Worm (Caenorhabditis elegans): Measurements from ENCODE around the gene Y54F10BM.6.

DNA sequence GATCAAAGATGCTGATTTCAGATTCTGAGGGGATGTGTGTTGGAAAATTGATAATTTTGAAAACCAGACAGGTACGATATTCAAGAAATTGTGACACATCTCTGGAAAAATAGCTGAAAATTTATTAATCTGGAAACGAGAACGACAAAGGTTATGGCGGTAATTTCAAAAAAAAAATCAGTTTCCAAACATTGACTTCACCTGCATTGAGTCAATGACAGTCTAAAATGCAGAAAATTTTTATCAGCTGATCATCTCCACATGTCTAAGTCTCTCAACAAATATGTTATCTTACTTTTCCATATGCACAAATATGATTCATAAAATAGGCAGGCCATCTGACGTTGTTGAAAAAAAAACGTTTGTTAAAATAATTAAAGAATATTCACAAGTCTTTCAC, 9.0 kb downstream of the Y54F10BM.6 start, which contains the start of gene fbxa-48:
- no peak for TF ChIP-seq rec-8 (tag; optimal IDR thresholded peaks at IDR 0.05)
- TF ChIP-seq rcor-1 (GFP tag; IDR thresholded peaks at IDR 0.05) = no peak
- TF ChIP-seq D2030.7 (GFP tag; IDR thresholded peaks at IDR 0.05) = no peak
- no peak for TF ChIP-seq aptf-2 (GFP tag; conservative IDR thresholded peaks at IDR 0.05)
- TF ChIP-seq pha-4 (tag; optimal IDR thresholded peaks at IDR 0.05) = no peak
- TF ChIP-seq attf-6 (GFP tag; IDR thresholded peaks at IDR 0.05) = no peak
- TF ChIP-seq C17E4.6 (GFP tag; IDR thresholded peaks at IDR 0.05) = no peak
- no peak for TF ChIP-seq madf-6 (GFP tag; IDR thresholded peaks at IDR 0.05)
- no peak for TF ChIP-seq F23B12.7 (tag; optimal IDR thresholded peaks at IDR 0.05; ENCODE audit: insufficient read depth)
- TF ChIP-seq F52B5.7 (tag; optimal IDR thresholded peaks at IDR 0.05) = no peak
- TF ChIP-seq snpc-4 (GFP tag; optimal IDR thresholded peaks at IDR 0.05) = no peak
- TF ChIP-seq snpc-4 (tag; optimal IDR thresholded peaks at IDR 0.05) = no peak
- TF ChIP-seq lsy-27 (tag; optimal IDR thresholded peaks at IDR 0.05; ENCODE audit: borderline replicate concordance, insufficient read depth) = no peak
